Fruit fly (Drosophila melanogaster): ENCODE results near the gene ckd.

DNA sequence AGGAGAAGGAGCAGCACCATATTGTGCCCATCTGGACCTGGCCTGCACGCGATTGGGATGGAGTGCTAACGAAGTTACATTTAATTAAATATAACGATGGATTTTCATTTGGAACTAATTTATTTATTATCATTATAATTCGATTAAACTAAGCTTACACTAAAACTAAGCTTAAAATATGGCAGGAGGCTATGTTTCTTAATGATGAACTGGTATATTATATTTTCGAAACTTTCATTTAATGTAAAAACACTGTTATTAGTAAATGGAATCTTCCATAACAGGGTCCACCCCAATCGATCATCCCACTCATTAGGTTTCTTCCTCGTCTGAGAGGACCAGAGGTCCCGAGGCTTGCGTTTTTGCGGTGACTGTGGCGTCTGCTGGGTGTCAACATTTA is 12.5 kb upstream of the ckd start:
- peak; percentile 93 to 96 for TF ChIP-seq ss (GFP tag; optimal IDR thresholded peaks at IDR 0.05)
- TF ChIP-seq CG4318 (GFP tag; optimal IDR thresholded peaks at IDR 0.05) = no peak
- peak; percentile 83 for TF ChIP-seq topi (GFP tag; optimal IDR thresholded peaks at IDR 0.05)
- TF ChIP-seq CG32006 (GFP tag; optimal IDR thresholded peaks at IDR 0.05) = peak; percentile 50
- peak; percentile 96 for TF ChIP-seq Eip78C (GFP tag)
- peak; percentile 82 for TF ChIP-seq CG8119 (GFP tag; IDR thresholded peaks at IDR 0.05)
- TF ChIP-seq CG6854 (GFP tag; optimal IDR thresholded peaks at IDR 0.05) = no peak
- peak; percentile 67 for TF ChIP-seq CG15336 (GFP tag; IDR thresholded peaks at IDR 0.05)
